Fruit fly (Drosophila melanogaster) whole organism, embryonic: ENCODE measurements around the gene CkIIalpha-i3.

Experiments
- Adf1 ChIP-seq: fragments of 200-800 bp; sonication (Bioruptor generic); IDR thresholded peaks from 2 replicates; pipeline ENCODE4 v1.3.6; 2022; ENCODE audit warnings: missing biosample characterization, missing genetic modification characterization
- Awh ChIP-seq: fragments of 200-800 bp; sonication (Bioruptor generic); IDR thresholded peaks from 2 replicates; pipeline ENCODE4, ENCODE4 v1.3.6; 2022; ENCODE audit warnings: missing biosample characterization, missing genetic modification characterization
- CG10209 ChIP-seq: fragments of 200-800 bp; sonication (Bioruptor generic); optimal IDR thresholded peaks from 3 replicates; lab custom pipeline; 2017; ENCODE audit warnings: missing biosample characterization, mild to moderate bottlenecking, missing genetic modification characterization, missing genetic modification reagents
- CG10267 ChIP-seq: fragments of 200-800 bp; sonication (Bioruptor generic); optimal IDR thresholded peaks from 2 replicates; lab custom pipeline; 2018; ENCODE audit warnings: missing biosample characterization, mild to moderate bottlenecking, missing genetic modification characterization, moderate library complexity
- CG11093 ChIP-seq: fragments of 200-800 bp; sonication (Bioruptor generic); IDR thresholded peaks from 3 replicates; pipeline ENCODE4 v1.3.6; 2022; ENCODE audit warnings: missing biosample characterization, missing genetic modification characterization
- CG14710 ChIP-seq: fragments of 200-800 bp; sonication (Bioruptor generic); optimal IDR thresholded peaks from 3 replicates; lab custom pipeline; 2019; ENCODE audit warnings: missing biosample characterization, mild to moderate bottlenecking, missing genetic modification characterization, moderate library complexity
- CG15479 ChIP-seq: fragments of 200-800 bp; sonication (Bioruptor generic); optimal IDR thresholded peaks from 3 replicates; lab custom pipeline; 2019; ENCODE audit warnings: missing biosample characterization, mild to moderate bottlenecking, missing genetic modification characterization, moderate library complexity
- CG15601 ChIP-seq: fragments of 200-800 bp; sonication (Bioruptor generic); optimal IDR thresholded peaks from 3 replicates; lab custom pipeline; 2019; ENCODE audit warnings: missing biosample characterization, mild to moderate bottlenecking, missing genetic modification characterization, moderate library complexity
- CG15696 ChIP-seq: fragments of 200-800 bp; sonication (Bioruptor generic); optimal IDR thresholded peaks from 2 replicates; lab custom pipeline; 2019; ENCODE audit warnings: missing biosample characterization, mild to moderate bottlenecking, missing genetic modification characterization, moderate library complexity
- CG16863 ChIP-seq: fragments of 200-800 bp; sonication (Bioruptor generic); optimal IDR thresholded peaks from 3 replicates; lab custom pipeline; 2016; ENCODE audit warnings: missing biosample characterization, missing genetic modification characterization
- CG17359 ChIP-seq: fragments of 200-800 bp; sonication (Bioruptor generic); optimal IDR thresholded peaks from 3 replicates; lab custom pipeline; 2018; ENCODE audit warnings: missing biosample characterization, mild to moderate bottlenecking, missing genetic modification characterization, moderate library complexity
- CG18599 ChIP-seq: fragments of 200-800 bp; sonication (Bioruptor generic); optimal IDR thresholded peaks from 3 replicates; lab custom pipeline; 2017; ENCODE audit warnings: missing biosample characterization, missing genetic modification characterization, mild to moderate bottlenecking, moderate library complexity, missing genetic modification reagents
- CG2202 ChIP-seq: fragments of 200-800 bp; sonication (Bioruptor generic); optimal IDR thresholded peaks from 2 replicates; lab custom pipeline; 2018; ENCODE audit warnings: missing biosample characterization, mild to moderate bottlenecking, missing genetic modification characterization
- CG2678 ChIP-seq: fragments of 200-800 bp; sonication (Bioruptor generic); optimal IDR thresholded peaks from 3 replicates; lab custom pipeline; 2019; ENCODE audit warnings: missing biosample characterization, mild to moderate bottlenecking, missing genetic modification characterization, moderate library complexity
- CG31388 ChIP-seq: fragments of 200-800 bp; sonication (Bioruptor generic); optimal IDR thresholded peaks from 2 replicates; lab custom pipeline; 2016; ENCODE audit warnings: missing biosample characterization, missing genetic modification characterization
- CG4730 ChIP-seq: fragments of 200-800 bp; sonication (Bioruptor generic); IDR thresholded peaks from 2 replicates; pipeline ENCODE4 v1.3.6; 2022; ENCODE audit warnings: missing biosample characterization, missing genetic modification characterization
- CG5180 ChIP-seq: fragments of 200-800 bp; sonication (Bioruptor generic); optimal IDR thresholded peaks from 3 replicates; lab custom pipeline; 2017; ENCODE audit warnings: missing biosample characterization, missing genetic modification characterization, mild to moderate bottlenecking, moderate library complexity, missing genetic modification reagents
- CG5953 ChIP-seq: fragments of 200-800 bp; sonication (Bioruptor generic); IDR thresholded peaks from 2 replicates; pipeline ENCODE4 v1.3.6; 2022; ENCODE audit warnings: missing biosample characterization, missing genetic modification characterization
- CG8478 ChIP-seq: fragments of >200 bp; optimal IDR thresholded peaks from 2 replicates; lab custom pipeline; 2018
- Deaf1 ChIP-seq: fragments of 200-800 bp; optimal IDR thresholded peaks from 3 replicates; lab custom pipeline; 2019; ENCODE audit warnings: missing biosample characterization, mild to moderate bottlenecking, missing genetic modification characterization, moderate library complexity
- Dll ChIP-seq: fragments of 200-800 bp; sonication (Bioruptor generic); IDR thresholded peaks from 4 replicates; pipeline ENCODE4 v1.3.6; 2022; ENCODE audit warnings: missing biosample characterization, missing genetic modification characterization; ENCODE audit not compliant: partially characterized antibody
- Doc3 ChIP-seq: fragments of 200-800 bp; sonication (Bioruptor generic); IDR thresholded peaks from 3 replicates; pipeline ENCODE4 v1.3.6; 2022; ENCODE audit warnings: missing biosample characterization, missing genetic modification characterization; ENCODE audit not compliant: partially characterized antibody
- GATAe ChIP-seq: fragments of 200-800 bp; sonication (Bioruptor generic); conservative IDR thresholded peaks from 2 replicates; pipeline ENCODE4 v1.3.6; 2022; ENCODE audit warnings: missing biosample characterization, missing genetic modification characterization
- Gsc ChIP-seq: fragments of 200-800 bp; sonication (Bioruptor generic); IDR thresholded peaks from 2 replicates; pipeline ENCODE4 v1.3.6; 2022; ENCODE audit warnings: missing biosample characterization, missing genetic modification characterization
- HLHmδ ChIP-seq: fragments of 200-800 bp; sonication (Bioruptor generic); optimal IDR thresholded peaks from 2 replicates; lab custom pipeline; 2018; ENCODE audit warnings: missing biosample characterization, mild to moderate bottlenecking, missing genetic modification characterization, moderate library complexity
- Hsf ChIP-seq: fragments of 200-800 bp; sonication (Bioruptor generic); optimal IDR thresholded peaks from 3 replicates; lab custom pipeline; 2016; ENCODE audit warnings: missing biosample characterization, missing genetic modification characterization
- Lim3 ChIP-seq: fragments of 200-800 bp; sonication (Bioruptor generic); IDR thresholded peaks from 2 replicates; pipeline ENCODE4 v1.3.6; 2022; ENCODE audit warnings: missing biosample characterization, missing genetic modification characterization
- Ptx1 ChIP-seq: fragments of 200-800 bp; sonication (Bioruptor generic); IDR thresholded peaks from 2 replicates; pipeline ENCODE4 v1.3.6; 2022; ENCODE audit warnings: missing biosample characterization, missing genetic modification characterization
- abd-A ChIP-seq: fragments of 200-800 bp; sonication (Bioruptor generic); optimal IDR thresholded peaks from 3 replicates; lab custom pipeline; 2019; ENCODE audit warnings: missing biosample characterization, mild to moderate bottlenecking, missing genetic modification characterization, moderate library complexity
- aop ChIP-seq: fragments of 200-800 bp; sonication (Bioruptor generic); IDR thresholded peaks from 2 replicates; pipeline ENCODE4 v1.3.6; 2022; ENCODE audit warnings: missing biosample characterization, missing genetic modification characterization
- cas ChIP-seq: fragments of 200-800 bp; sonication (Bioruptor generic); IDR thresholded peaks from 2 replicates; pipeline ENCODE4 v1.3.6; 2022; ENCODE audit warnings: missing biosample characterization, missing genetic modification characterization
- dpn ChIP-seq, 2 experiments: fragments of 200-800 bp; sonication (Bioruptor generic); optimal IDR thresholded peaks; 3 replicates each; lab custom pipeline; 2016; ENCODE audit warnings: missing biosample characterization in 2 of 2, missing genetic modification characterization in 2 of 2
- en ChIP-seq: fragments of 200-800 bp; sonication (Bioruptor generic); optimal IDR thresholded peaks from 2 replicates; lab custom pipeline; 2016; ENCODE audit warnings: missing biosample characterization, missing genetic modification characterization
- gsb ChIP-seq: fragments of 200-800 bp; sonication (Bioruptor generic); IDR thresholded peaks from 2 replicates; pipeline ENCODE4 v1.3.6; 2022; ENCODE audit warnings: missing biosample characterization, missing genetic modification characterization
- gsb-n ChIP-seq: fragments of 200-800 bp; sonication (Bioruptor generic); optimal IDR thresholded peaks from 3 replicates; lab custom pipeline; 2018; ENCODE audit warnings: missing biosample characterization, mild to moderate bottlenecking, missing genetic modification characterization
- insv ChIP-seq, 2 experiments: fragments of 200-800 bp; sonication (Bioruptor generic); optimal IDR thresholded peaks; 3 replicates each; lab custom pipeline; 2016 to 2018; ENCODE audit warnings: missing biosample characterization in 2 of 2, missing genetic modification characterization in 2 of 2
- lov ChIP-seq, 2 experiments: fragments of 200-800 bp in 1 of 2; fragments of >200 bp in 1 of 2; sonication (Bioruptor generic) in 1 of 2; IDR thresholded peaks in 1 of 2; optimal IDR thresholded peaks in 1 of 2; 2 replicates in 1 of 2; 3 replicates in 1 of 2; pipeline versions ENCODE4 v1.3.6 to Lab custom; 2017 to 2022; ENCODE audit warnings: missing biosample characterization in 1 of 2, missing genetic modification characterization in 1 of 2
- odd ChIP-seq: fragments of 200-800 bp; sonication (Bioruptor generic); optimal IDR thresholded peaks from 2 replicates; lab custom pipeline; 2017; ENCODE audit warnings: missing biosample characterization, mild to moderate bottlenecking, missing genetic modification characterization
- ranshi ChIP-seq: fragments of 200-800 bp; sonication (Bioruptor generic); IDR thresholded peaks from 2 replicates; pipeline ENCODE4 v1.3.6; 2022; ENCODE audit warnings: missing biosample characterization, missing genetic modification characterization
- ro ChIP-seq: fragments of 200-800 bp; sonication (Bioruptor generic); IDR thresholded peaks from 2 replicates; pipeline ENCODE4 v1.3.6; 2022; ENCODE audit warnings: missing biosample characterization, missing genetic modification characterization
- run ChIP-seq: fragments of 200-800 bp; sonication (Bioruptor generic); optimal IDR thresholded peaks from 3 replicates; lab custom pipeline; 2018; ENCODE audit warnings: missing biosample characterization, mild to moderate bottlenecking, missing genetic modification characterization
- salm ChIP-seq: fragments of 200-800 bp; sonication (Bioruptor generic); optimal IDR thresholded peaks from 2 replicates; lab custom pipeline; 2018; ENCODE audit warnings: missing biosample characterization, mild to moderate bottlenecking, missing genetic modification characterization
- sim ChIP-seq: fragments of 200-800 bp; sonication (Bioruptor generic); IDR thresholded peaks from 2 replicates; pipeline ENCODE4 v1.3.6; 2022; ENCODE audit warnings: missing biosample characterization, missing genetic modification characterization
- sug ChIP-seq: fragments of 200-800 bp; optimal IDR thresholded peaks from 2 replicates; lab custom pipeline; 2019; ENCODE audit warnings: missing biosample characterization, mild to moderate bottlenecking, missing genetic modification characterization, moderate library complexity
- unc-4 ChIP-seq: fragments of 200-800 bp; sonication (Bioruptor generic); IDR thresholded peaks from 2 replicates; pipeline ENCODE4 v1.3.6; 2022; ENCODE audit warnings: missing biosample characterization, missing genetic modification characterization; ENCODE audit not compliant: partially characterized antibody
- wek ChIP-seq: fragments of 200-800 bp; sonication (Bioruptor generic); optimal IDR thresholded peaks from 3 replicates; lab custom pipeline; 2018; ENCODE audit warnings: missing biosample characterization, mild to moderate bottlenecking, missing genetic modification characterization, moderate library complexity
- wor ChIP-seq: fragments of 200-800 bp; sonication (Bioruptor generic); IDR thresholded peaks from 2 replicates; pipeline ENCODE4 v1.3.6; 2022; ENCODE audit warnings: missing biosample characterization, missing genetic modification characterization
- zfh1 ChIP-seq: fragments of 200-800 bp; sonication (Bioruptor generic); IDR thresholded peaks from 3 replicates; pipeline ENCODE4 v1.3.6; 2022; ENCODE audit warnings: missing biosample characterization, missing genetic modification characterization

The CkIIalpha-i3 gene

DNA sequence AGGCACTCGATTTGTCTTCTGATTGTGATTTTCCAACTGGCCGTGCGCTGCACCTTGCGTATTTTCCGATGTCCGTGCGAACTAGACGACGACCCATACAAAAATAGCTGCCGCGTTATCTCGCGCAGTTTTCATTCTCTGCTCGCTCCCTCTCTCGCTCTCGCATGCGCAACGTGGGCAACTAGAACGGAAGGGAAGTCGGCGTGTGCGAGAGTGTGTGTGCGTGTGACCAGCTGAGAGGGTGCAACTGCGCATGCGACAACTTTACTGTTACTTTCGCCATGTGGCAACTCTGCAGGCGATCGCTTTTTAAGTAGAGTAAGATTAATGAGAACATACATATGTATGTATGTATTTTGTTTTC, 25.0 kb downstream of the CkIIalpha-i3 start, which contains the start of gene ebd1 (continued):
- TF ChIP-seq CG15479 (GFP tag; lab: Kevin White, UChicago): peak; percentile 95
- TF ChIP-seq CG4730 (GFP tag; lab: Robert Waterston, UW): no peak
- TF ChIP-seq run (tag; lab: Kevin White, UChicago): no peak
- 0 out of 4 replicates have a peak, but pooled peaks have one; percentile 44 for TF ChIP-seq Dll
- TF ChIP-seq Adf1 (GFP tag; lab: Robert Waterston, UW): no peak; the same call in 1 of the 2 replicates
- peak; percentile 58 for TF ChIP-seq Deaf1 (tag; lab: Kevin White, UChicago)
- TF ChIP-seq aop (GFP tag; lab: Robert Waterston, UW): peak; percentile 34; the same call in 1 of the 2 replicates
- no peak for TF ChIP-seq CG15696 (tag; lab: Kevin White, UChicago)
- TF ChIP-seq cas: no peak
- peak; percentile 47 for TF ChIP-seq odd
- peak; percentile 27 for TF ChIP-seq CG10267 (tag; lab: Kevin White, UChicago)
- TF ChIP-seq CG5953 (GFP tag; lab: Robert Waterston, UW): no peak
- TF ChIP-seq CG18599 (GFP tag; lab: Kevin White, UChicago): no peak
- TF ChIP-seq salm: no peak
- peak; percentile 53 for TF ChIP-seq CG8478
- TF ChIP-seq, all 482 proteins: peak for 88

DNA sequence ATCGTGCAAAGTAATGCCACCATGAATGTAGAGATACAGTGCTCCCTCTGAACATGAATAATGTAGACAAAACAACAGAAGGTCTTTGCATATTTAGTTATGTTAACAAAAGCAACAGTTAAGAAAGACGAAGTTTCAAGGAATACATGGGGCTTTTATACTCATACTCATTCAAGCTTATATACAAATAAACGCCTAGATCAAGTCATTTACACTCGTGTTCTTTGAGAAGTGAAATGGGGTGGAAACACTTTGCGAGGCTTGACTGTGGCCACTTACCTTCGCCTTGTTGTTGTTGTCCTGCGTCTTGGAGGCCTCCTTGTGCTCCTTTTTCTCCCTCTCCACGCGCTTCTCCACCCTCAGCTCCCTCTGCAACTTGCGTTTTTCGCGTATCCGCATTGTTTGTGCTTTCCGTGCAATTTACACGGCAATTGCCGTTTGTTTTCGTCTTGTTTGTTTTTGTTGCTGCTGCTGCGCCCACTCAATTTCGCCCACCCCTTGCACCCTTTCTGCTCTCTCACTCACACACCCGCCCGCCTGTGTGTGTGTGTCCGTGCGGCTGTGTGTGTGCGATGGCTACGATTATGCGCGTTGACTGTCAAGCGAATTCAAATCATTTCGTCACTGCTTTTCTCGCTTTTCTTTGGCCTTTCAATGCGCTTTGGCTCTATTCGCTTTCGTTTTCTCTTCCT, 25.5 kb downstream of the CkIIalpha-i3 start:
- TF ChIP-seq en (no peak), gsb-n (tag; lab: Kevin White, UChicago) (no peak), abd-A (no peak), GATAe (GFP tag; lab: Robert Waterston, UW) (0 out of 2 replicates have a peak, but pooled peaks have one; percentile 9), ranshi (GFP tag; lab: Robert Waterston, UW) (no peak), HLHmδ (no peak), CG8478 (peak; percentile 88), ro (GFP tag; lab: Robert Waterston, UW) (no peak), CG15601 (tag; lab: Kevin White, UChicago) (no peak), CG5180 (GFP tag; lab: Kevin White, UChicago) (no peak), Hsf (peak; percentile 0), CG31388 (GFP tag; lab: Kevin White, UChicago) (no peak), wek (GFP tag; lab: Kevin White, UChicago) (no peak), insv (GFP tag; optimal IDR thresholded peaks at IDR 0.05; lab: Kevin White, UChicago) (no peak), CG14710 (no peak), sim (GFP tag; lab: Robert Waterston, UW) (no peak), CG2202 (no peak), dpn (GFP tag; optimal IDR thresholded peaks at IDR 0.05; lab: Kevin White, UChicago) (no peak), lov (optimal IDR thresholded peaks at IDR 0.05; lab: Kevin White, UChicago) (no peak), lov (GFP tag; IDR thresholded peaks at IDR 0.05; lab: Robert Waterston, UW) (no peak), sug (tag; lab: Kevin White, UChicago) (no peak), unc-4 (GFP tag; lab: Robert Waterston, UW) (no peak), Gsc (no peak), CG5953 (GFP tag; lab: Robert Waterston, UW) (no peak), wor (GFP tag; lab: Robert Waterston, UW) (no peak), CG11093 (GFP tag; lab: Robert Waterston, UW) (no peak), CG17359 (no peak), gsb (GFP tag; lab: Robert Waterston, UW) (no peak), CG16863 (GFP tag; lab: Kevin White, UChicago) (no peak), Ptx1 (GFP tag; lab: Robert Waterston, UW) (0 out of 2 replicates have a peak, but pooled peaks have one; percentile 9), Doc3 (GFP tag; lab: Robert Waterston, UW) (0 out of 3 replicates have a peak, but pooled peaks have one; percentile 38), Awh (GFP tag; lab: Robert Waterston, UW) (no peak), aop (GFP tag; lab: Robert Waterston, UW) (no peak), Lim3 (no peak), CG10209 (GFP tag; lab: Kevin White, UChicago) (no peak), CG2678 (tag; lab: Kevin White, UChicago) (peak; percentile 17), zfh1 (GFP tag; lab: Robert Waterston, UW) (no peak)
